Worm (Caenorhabditis elegans) whole organism, L2 larva: ENCODE results near the gene dmsr-14.

Source experiments
- C34F6.9 ChIP-seq: fragments of 150-350 bp; optimal IDR thresholded peaks from 2 replicates; lab custom pipeline; 2014; ENCODE audit warnings: missing biosample characterization, missing genetic modification characterization
- F13H6.1 ChIP-seq: sonication (generic microtip); optimal IDR thresholded peaks from 2 replicates; lab custom pipeline; 2016; ENCODE audit warnings: missing genetic modification characterization, missing compliant biosample characterization
- R02D3.7 ChIP-seq: fragments of 150-350 bp; optimal IDR thresholded peaks from 2 replicates; lab custom pipeline; 2014; ENCODE audit warnings: missing biosample characterization, missing genetic modification characterization
- Y55F3AM.14 ChIP-seq: fragments of 200-800 bp; sonication (Bioruptor generic); optimal IDR thresholded peaks from 2 replicates; lab custom pipeline; 2018; ENCODE audit warnings: mild to moderate bottlenecking, missing genetic modification characterization, missing compliant biosample characterization
- aly-2 ChIP-seq: fragments of 150-350 bp; optimal IDR thresholded peaks from 2 replicates; lab custom pipeline; 2014; ENCODE audit warnings: missing biosample characterization, missing genetic modification characterization
- ama-1 ChIP-seq: fragments of 150-350 bp; optimal IDR thresholded peaks from 2 replicates; lab custom pipeline; 2018; ENCODE audit warnings: inconsistent platforms
- blmp-1 ChIP-seq: sonication (generic microtip); optimal IDR thresholded peaks from 2 replicates; lab custom pipeline; 2017; ENCODE audit warnings: missing genetic modification characterization, mild to moderate bottlenecking, missing compliant biosample characterization, antibody characterized with exemption, moderate library complexity; ENCODE audit not compliant: insufficient read depth
- ceh-16 ChIP-seq: fragments of 150-350 bp; optimal IDR thresholded peaks from 2 replicates; lab custom pipeline; 2014; ENCODE audit warnings: missing biosample characterization, missing genetic modification characterization
- ceh-82 ChIP-seq: fragments of 150-350 bp; optimal IDR thresholded peaks from 2 replicates; lab custom pipeline; 2014; ENCODE audit warnings: missing biosample characterization, missing genetic modification characterization
- crh-2 ChIP-seq: sonication (generic microtip); optimal IDR thresholded peaks from 2 replicates; lab custom pipeline; 2017; ENCODE audit warnings: missing biosample characterization, missing genetic modification characterization
- dmd-4 ChIP-seq: sonication (generic microtip); optimal IDR thresholded peaks from 2 replicates; lab custom pipeline; 2017; ENCODE audit warnings: missing biosample characterization, missing genetic modification characterization
- egl-27 ChIP-seq: sonication (generic microtip); optimal IDR thresholded peaks from 3 replicates; lab custom pipeline; 2017; ENCODE audit warnings: missing biosample characterization, missing genetic modification reagents, missing genetic modification characterization
- elt-1 ChIP-seq: fragments of 150-350 bp; optimal IDR thresholded peaks from 2 replicates; lab custom pipeline; 2014; ENCODE audit warnings: missing biosample characterization, missing genetic modification characterization
- elt-3 ChIP-seq: sonication (generic microtip); optimal IDR thresholded peaks from 2 replicates; lab custom pipeline; 2017; ENCODE audit warnings: missing biosample characterization, missing genetic modification characterization
- fos-1 ChIP-seq: fragments of 150-350 bp; optimal IDR thresholded peaks from 2 replicates; lab custom pipeline; 2014; ENCODE audit warnings: missing biosample characterization, missing genetic modification characterization
- gmeb-1 ChIP-seq: fragments of 150-350 bp; optimal IDR thresholded peaks from 2 replicates; lab custom pipeline; 2014; ENCODE audit warnings: missing biosample characterization, missing genetic modification characterization
- lin-11 ChIP-seq: fragments of 150-350 bp; sonication (generic microtip); optimal IDR thresholded peaks from 2 replicates; lab custom pipeline; 2014; ENCODE audit warnings: missing biosample characterization, missing genetic modification characterization, inconsistent platforms, mixed read lengths
- lin-13 ChIP-seq: fragments of 150-350 bp; optimal IDR thresholded peaks from 2 replicates; lab custom pipeline; 2014; ENCODE audit warnings: missing biosample characterization, missing genetic modification reagents, missing genetic modification characterization
- lin-39 ChIP-seq: fragments of 150-350 bp; optimal IDR thresholded peaks from 2 replicates; lab custom pipeline; 2014; ENCODE audit warnings: missing biosample characterization, missing genetic modification reagents, missing genetic modification characterization
- lsy-2 ChIP-seq, 2 experiments: fragments of 150-350 bp in 1 of 2; sonication (generic microtip) in 1 of 2; optimal IDR thresholded peaks; 2 replicates each; lab custom pipeline; 2014 to 2017; ENCODE audit warnings: missing biosample characterization in 2 of 2, missing genetic modification characterization in 2 of 2
- mab-5 ChIP-seq: fragments of 150-350 bp; optimal IDR thresholded peaks from 2 replicates; lab custom pipeline; 2014; ENCODE audit warnings: missing biosample characterization, missing genetic modification characterization
- mdl-1 ChIP-seq, 2 experiments: fragments of 150-350 bp in 1 of 2; sonication (generic microtip) in 1 of 2; optimal IDR thresholded peaks; 2 replicates each; lab custom pipeline; 2017; ENCODE audit warnings: missing biosample characterization in 2 of 2, missing genetic modification characterization in 2 of 2
- nhr-10 ChIP-seq: sonication (generic microtip); optimal IDR thresholded peaks from 2 replicates; lab custom pipeline; 2017; ENCODE audit warnings: missing biosample characterization, missing genetic modification characterization
- nhr-11 ChIP-seq: fragments of 150-350 bp; optimal IDR thresholded peaks from 2 replicates; lab custom pipeline; 2014; ENCODE audit warnings: missing biosample characterization, missing genetic modification characterization
- nhr-12 ChIP-seq: fragments of 150-350 bp; optimal IDR thresholded peaks from 2 replicates; lab custom pipeline; 2014; ENCODE audit warnings: missing biosample characterization, missing genetic modification characterization
- nhr-129 ChIP-seq: fragments of 150-350 bp; optimal IDR thresholded peaks from 2 replicates; lab custom pipeline; 2014; ENCODE audit warnings: missing biosample characterization, missing genetic modification characterization
- nhr-21 ChIP-seq: fragments of 150-350 bp; optimal IDR thresholded peaks from 2 replicates; lab custom pipeline; 2014; ENCODE audit warnings: missing biosample characterization, missing genetic modification characterization
- nhr-25 ChIP-seq: fragments of 150-350 bp; sonication (generic microtip); optimal IDR thresholded peaks from 3 replicates; lab custom pipeline; 2014; ENCODE audit warnings: missing biosample characterization, missing genetic modification characterization
- nhr-77 ChIP-seq: fragments of 150-350 bp; optimal IDR thresholded peaks from 2 replicates; lab custom pipeline; 2014; ENCODE audit warnings: missing biosample characterization, missing genetic modification characterization
- peb-1 ChIP-seq: fragments of 150-350 bp; optimal IDR thresholded peaks from 2 replicates; lab custom pipeline; 2014; ENCODE audit warnings: missing biosample characterization, missing genetic modification characterization
- sem-4 ChIP-seq: fragments of 150-350 bp; optimal IDR thresholded peaks from 2 replicates; lab custom pipeline; 2014; ENCODE audit warnings: missing biosample characterization, missing genetic modification reagents, missing genetic modification characterization
- skn-1 ChIP-seq: sonication (generic microtip); optimal IDR thresholded peaks from 2 replicates; lab custom pipeline; 2017; ENCODE audit warnings: missing biosample characterization, missing genetic modification characterization
- sma-3 ChIP-seq: sonication (generic microtip); optimal IDR thresholded peaks from 2 replicates; lab custom pipeline; 2016; ENCODE audit warnings: missing genetic modification reagents, missing genetic modification characterization, missing compliant biosample characterization
- sma-9 ChIP-seq, 2 experiments: fragments of 150-350 bp in 1 of 2; sonication (generic microtip) in 1 of 2; optimal IDR thresholded peaks; 2 replicates each; lab custom pipeline; 2014 to 2016; ENCODE audit warnings: missing genetic modification characterization in 2 of 2, mild to moderate bottlenecking in 1 of 2, missing biosample characterization in 1 of 2, missing compliant biosample characterization in 1 of 2, missing genetic modification reagents in 1 of 2, moderate library complexity in 1 of 2
- snpc-4 ChIP-seq: fragments of 150-350 bp; optimal IDR thresholded peaks from 2 replicates; lab custom pipeline; 2014; ENCODE audit warnings: missing biosample characterization, missing genetic modification characterization
- unc-39 ChIP-seq: fragments of 150-350 bp; optimal IDR thresholded peaks from 2 replicates; lab custom pipeline; 2014; ENCODE audit warnings: missing biosample characterization, missing genetic modification characterization
- unc-55 ChIP-seq: fragments of 150-350 bp; sonication (generic microtip); optimal IDR thresholded peaks from 3 replicates; lab custom pipeline; 2014; ENCODE audit warnings: missing biosample characterization, missing genetic modification reagents, missing genetic modification characterization
- unc-62 ChIP-seq: fragments of 150-350 bp; optimal IDR thresholded peaks from 2 replicates; lab custom pipeline; 2014; ENCODE audit warnings: missing biosample characterization, missing genetic modification reagents, missing genetic modification characterization
- zag-1 ChIP-seq: fragments of 150-350 bp; optimal IDR thresholded peaks from 2 replicates; lab custom pipeline; 2014; ENCODE audit warnings: missing biosample characterization, missing genetic modification characterization
- ztf-11 ChIP-seq: sonication (generic microtip); optimal IDR thresholded peaks from 2 replicates; lab custom pipeline; 2017; ENCODE audit warnings: missing biosample characterization, missing genetic modification characterization
- ztf-4 ChIP-seq: fragments of 150-350 bp; optimal IDR thresholded peaks from 2 replicates; lab custom pipeline; 2014; ENCODE audit warnings: missing biosample characterization, missing genetic modification characterization

Gene dmsr-14

DNA sequence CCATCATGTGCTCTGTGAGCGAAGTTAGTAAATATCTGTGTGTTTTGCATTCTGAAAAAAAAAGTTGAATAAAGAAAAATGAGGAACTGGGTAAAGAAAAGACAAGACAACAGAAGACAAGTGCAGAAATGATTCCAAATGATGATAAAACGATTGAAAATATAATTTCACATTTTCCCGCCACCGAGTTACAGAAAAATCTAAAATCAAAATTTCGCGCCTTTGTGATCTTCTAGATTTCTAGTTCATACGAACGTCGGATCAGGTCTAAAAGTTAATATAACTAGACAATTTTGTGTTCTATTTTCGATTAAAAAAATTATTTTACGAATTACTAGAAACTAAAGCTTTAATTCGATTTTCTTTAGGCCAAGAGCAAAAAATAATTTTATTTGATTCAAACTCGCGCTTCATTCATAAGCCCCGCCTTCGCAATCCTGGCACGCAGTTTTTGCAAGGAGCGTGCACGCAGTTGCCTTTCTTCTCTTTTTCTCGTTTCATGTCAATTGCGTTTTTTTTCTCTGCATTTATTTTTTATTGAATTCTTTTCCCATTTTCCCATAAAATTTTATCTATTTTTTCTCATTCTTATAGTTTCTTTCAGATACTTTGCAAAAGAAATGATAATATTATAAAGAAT is 32.1 kb downstream of the dmsr-14 start, which contains the start of the genes spn-4 and spe-39:
TSS of gene spn-4 (minus strand) at position 51 of the 640 bp plus-strand sequence.
TSS of gene spe-39 (plus strand) at position 599 of the 640 bp plus-strand sequence.
- no peak for TF ChIP-seq unc-62 (GFP tag; lab: Kevin White, UChicago)
- peak; percentile 62 for TF ChIP-seq sem-4
- no peak for TF ChIP-seq lin-39 (tag; lab: Kevin White, UChicago)
- peak in 1 of 2 experiments; percentile 10 for TF ChIP-seq mdl-1 (tag; optimal IDR thresholded peaks at IDR 0.05; lab: Kevin White, UChicago)
- peak; percentile 64 for TF ChIP-seq lin-13
- peak; percentile 55 for TF ChIP-seq crh-2 (tag; lab: Kevin White, UChicago)
- TF ChIP-seq elt-3 (tag; lab: Kevin White, UChicago): no peak
- TF ChIP-seq snpc-4 (tag; lab: Kevin White, UChicago): peak; percentile 3
- peak; percentile 71 for TF ChIP-seq sma-3 (GFP tag; lab: Kevin White, UChicago)
- TF ChIP-seq sma-9 (GFP tag; optimal IDR thresholded peaks at IDR 0.05; lab: Kevin White, UChicago): peak; percentile 88
- TF ChIP-seq sma-9 (tag; optimal IDR thresholded peaks at IDR 0.05; lab: Kevin White, UChicago): no peak
- TF ChIP-seq unc-55 (GFP tag; lab: Kevin White, UChicago): peak; percentile 90
- TF ChIP-seq C34F6.9 (tag; lab: Kevin White, UChicago): peak; percentile 80
- TF ChIP-seq egl-27: peak; percentile 46
- TF ChIP-seq Y55F3AM.14 (GFP tag; lab: Kevin White, UChicago): no peak
- TF ChIP-seq blmp-1: peak; percentile 24
- peak; percentile 74 for TF ChIP-seq F13H6.1 (tag; lab: Kevin White, UChicago)
- no peak for TF ChIP-seq elt-1 (tag; lab: Kevin White, UChicago)
- TF ChIP-seq nhr-21 (tag; lab: Kevin White, UChicago): peak; percentile 30
- peak; percentile 70 for TF ChIP-seq nhr-129 (tag; lab: Kevin White, UChicago)
- peak; percentile 32 for TF ChIP-seq fos-1 (tag; lab: Kevin White, UChicago)
- no peak for TF ChIP-seq ceh-82 (tag; lab: Kevin White, UChicago)
- TF ChIP-seq ceh-16 (tag; lab: Kevin White, UChicago): peak; percentile 38
- TF ChIP-seq R02D3.7 (tag; lab: Kevin White, UChicago): peak; percentile 45
- peak; percentile 96 for TF ChIP-seq gmeb-1 (tag; lab: Kevin White, UChicago)
- peak; percentile 75 for TF ChIP-seq mab-5 (tag; lab: Kevin White, UChicago)
- peak; percentile 2 for TF ChIP-seq zag-1
- TF ChIP-seq lin-11 (tag; lab: Kevin White, UChicago): peak; percentile 71
- TF ChIP-seq ztf-11: peak; percentile 25
- TF ChIP-seq skn-1: no peak
- peak; percentile 40 to 84 for TF ChIP-seq lsy-2 (tag; optimal IDR thresholded peaks at IDR 0.05; lab: Kevin White, UChicago)
- TF ChIP-seq nhr-12: no peak
- no peak for TF ChIP-seq peb-1 (tag; lab: Kevin White, UChicago)

DNA sequence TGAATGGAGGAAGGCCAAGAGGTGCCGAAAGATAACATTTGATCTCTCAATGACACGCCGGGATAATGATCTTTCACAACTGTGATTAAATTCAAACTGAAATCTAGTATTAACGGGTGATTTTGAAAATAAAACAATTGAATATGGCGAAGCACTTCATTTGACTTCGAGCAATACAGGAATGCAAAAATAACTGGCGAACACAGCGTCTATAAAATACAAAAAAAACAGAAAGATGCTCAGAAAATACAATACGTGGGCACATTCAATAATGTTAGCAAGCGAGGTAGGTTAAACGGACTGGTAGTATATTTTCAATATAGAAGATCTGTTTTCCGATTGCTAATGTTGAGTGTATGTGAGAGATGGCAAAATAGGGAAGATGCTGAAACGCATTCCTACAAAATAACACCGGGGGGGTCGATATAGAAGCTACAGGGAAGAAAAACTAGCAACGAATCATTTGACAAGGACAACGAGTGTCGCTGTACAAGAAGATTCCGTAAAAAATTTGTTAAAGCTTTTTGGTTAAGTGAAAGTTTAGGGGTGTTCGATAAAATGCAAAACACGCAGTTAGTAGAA is 33.9 kb downstream of the dmsr-14 start:
- no peak for TF ChIP-seq nhr-77 (tag; lab: Kevin White, UChicago)

DNA sequence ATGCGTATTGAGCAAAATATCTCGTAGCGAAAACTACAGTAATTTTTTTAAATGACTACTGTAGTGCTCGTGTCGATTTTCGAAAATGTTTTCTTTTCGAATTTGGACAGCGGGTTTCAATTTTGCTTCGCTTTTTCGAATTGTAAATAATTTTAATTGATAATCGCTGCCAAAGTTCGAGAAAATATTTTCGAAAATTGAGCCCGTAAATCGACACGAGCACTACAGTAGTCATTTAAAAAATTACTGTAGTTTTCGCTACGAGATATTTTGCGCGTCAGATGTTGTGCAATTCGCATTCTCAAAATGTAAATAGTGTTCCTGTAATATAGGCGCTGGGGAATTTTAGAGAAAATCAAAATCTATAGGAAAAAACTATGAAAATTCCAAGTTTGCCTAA is 34.8 kb downstream of the dmsr-14 start:
- TF ChIP-seq ztf-4 (tag; lab: Kevin White, UChicago): no peak
- TF ChIP-seq lin-11 (tag; lab: Kevin White, UChicago): no peak
- TF ChIP-seq nhr-11 (tag; lab: Kevin White, UChicago): no peak
- TF ChIP-seq sem-4: no peak
- no peak for TF ChIP-seq unc-39 (tag; lab: Kevin White, UChicago)

DNA sequence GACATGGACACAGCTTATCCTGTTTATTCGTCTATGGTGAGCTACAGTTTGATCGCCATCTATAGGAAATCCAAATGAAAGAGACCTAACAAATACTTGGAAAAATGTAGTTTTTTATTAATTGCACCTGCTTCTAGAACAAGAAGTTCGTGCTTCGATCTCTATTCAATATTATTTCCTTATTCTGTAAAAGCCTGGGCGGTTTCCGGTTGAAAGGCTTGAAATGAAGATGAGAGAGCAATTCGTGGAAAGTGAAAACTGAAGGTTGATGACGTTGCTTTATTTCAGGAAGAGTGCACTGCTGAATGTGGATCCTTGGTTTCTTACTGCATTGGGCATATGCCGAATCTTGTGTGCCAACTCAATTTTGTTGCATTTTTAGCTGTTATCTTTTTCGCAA is 36.4 kb downstream of the dmsr-14 start:
- TF ChIP-seq R02D3.7 (tag; lab: Kevin White, UChicago): no peak
- no peak for TF ChIP-seq nhr-25 (tag; lab: Kevin White, UChicago)
- TF ChIP-seq nhr-21 (tag; lab: Kevin White, UChicago): no peak
- no peak for TF ChIP-seq mab-5 (tag; lab: Kevin White, UChicago)
- TF ChIP-seq aly-2 (tag; lab: Kevin White, UChicago): no peak
- TF ChIP-seq ama-1: no peak
- no peak for TF ChIP-seq elt-1 (tag; lab: Kevin White, UChicago)
- TF ChIP-seq egl-27: no peak
- no peak for TF ChIP-seq ceh-16 (tag; lab: Kevin White, UChicago)
- no peak for TF ChIP-seq sma-3 (GFP tag; lab: Kevin White, UChicago)
- TF ChIP-seq mdl-1 (tag; optimal IDR thresholded peaks at IDR 0.05; lab: Kevin White, UChicago): no peak
- TF ChIP-seq fos-1 (tag; lab: Kevin White, UChicago): no peak
- no peak for TF ChIP-seq unc-62 (GFP tag; lab: Kevin White, UChicago)
- TF ChIP-seq crh-2 (tag; lab: Kevin White, UChicago): no peak
- no peak for TF ChIP-seq unc-39 (tag; lab: Kevin White, UChicago)
- TF ChIP-seq nhr-10 (tag; lab: Kevin White, UChicago): no peak
- TF ChIP-seq skn-1: no peak
- TF ChIP-seq C34F6.9 (tag; lab: Kevin White, UChicago): no peak
- TF ChIP-seq dmd-4 (tag; lab: Kevin White, UChicago): no peak
